ENCODE assay signal across 1 fruit fly cellular context in the genomic region with DNA sequence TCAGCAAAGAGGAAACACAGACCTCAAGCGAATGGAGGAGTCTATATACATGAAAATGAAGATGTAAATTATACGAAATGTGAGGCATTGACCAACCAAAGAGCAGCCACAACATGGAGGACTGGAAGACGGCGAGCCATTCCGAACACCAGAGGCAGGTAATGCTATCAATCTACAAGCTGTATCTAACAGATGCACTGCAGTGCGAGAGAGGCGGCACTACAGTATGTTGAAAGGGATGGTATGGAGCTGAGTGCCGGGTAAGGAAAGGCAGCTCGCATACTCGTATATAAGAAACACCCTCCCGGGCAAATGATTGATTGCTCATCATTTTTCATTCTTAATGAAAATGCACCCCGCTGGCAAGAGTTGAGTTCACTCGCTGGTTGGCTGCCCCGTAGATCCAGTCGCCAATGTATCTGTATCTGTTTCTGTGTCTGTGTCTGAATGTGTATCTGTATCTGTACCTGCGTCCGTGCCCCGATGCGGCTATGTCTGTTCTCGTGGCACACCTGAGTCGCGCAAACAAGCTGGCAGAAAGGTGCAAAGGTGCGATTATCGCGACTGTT.
TF ChIP-seq lines count a peak whose summit lies in the region.

No protein-coding gene starts in this region.

TF ChIP-seq in whole organism, embryonic, 481 proteins besides CTCF, POLR2A, EP300 and RAD21 (continued from another document):
- TF ChIP-seq zfh1 (GFP tag; IDR thresholded peaks at IDR 0.05; lab: Robert Waterston, UW) (no peak), Sry-β (GFP tag; optimal IDR thresholded peaks at IDR 0.05; lab: Kevin White, UChicago) (no peak), pnt (GFP tag; optimal IDR thresholded peaks at IDR 0.05; lab: Kevin White, UChicago) (no peak), NK7.1 (GFP tag; optimal IDR thresholded peaks at IDR 0.05; lab: Kevin White, UChicago) (no peak), toy (GFP tag; IDR thresholded peaks at IDR 0.05; lab: Robert Waterston, UW) (no peak), Blimp-1 (GFP tag; optimal IDR thresholded peaks at IDR 0.05; lab: Kevin White, UChicago) (no peak), Dbx (GFP tag; IDR thresholded peaks at IDR 0.05; lab: Robert Waterston, UW) (no peak), gcm (GFP tag; optimal IDR thresholded peaks at IDR 0.05; lab: Kevin White, UChicago) (no peak), CG10366 (GFP tag; IDR thresholded peaks at IDR 0.05; lab: Robert Waterston, UW) (no peak), Antp (GFP tag; optimal IDR thresholded peaks at IDR 0.05; lab: Kevin White, UChicago) (no peak), scrt (GFP tag; optimal IDR thresholded peaks at IDR 0.05; lab: Kevin White, UChicago) (no peak), mam (GFP tag; optimal IDR thresholded peaks at IDR 0.05; lab: Kevin White, UChicago) (no peak), CG3838 (GFP tag; optimal IDR thresholded peaks at IDR 0.05; lab: Kevin White, UChicago) (no peak), tll (GFP tag; optimal IDR thresholded peaks at IDR 0.05; lab: Kevin White, UChicago) (peak in 1 of 2 experiments; percentile 11), onecut (GFP tag; IDR thresholded peaks at IDR 0.05; lab: Robert Waterston, UW) (no peak), Nf-YC (tag; optimal IDR thresholded peaks at IDR 0.05; lab: Kevin White, UChicago) (peak; percentile 89), ind (GFP tag; optimal IDR thresholded peaks at IDR 0.05; lab: Kevin White, UChicago) (no peak), gsb-n (tag; optimal IDR thresholded peaks at IDR 0.05; lab: Kevin White, UChicago) (no peak), shn (GFP tag; optimal IDR thresholded peaks at IDR 0.05; lab: Kevin White, UChicago) (no peak), D (optimal IDR thresholded peaks at IDR 0.05; lab: Kevin White, UChicago) (peak; percentile 20), D (GFP tag; optimal IDR thresholded peaks at IDR 0.05; lab: Kevin White, UChicago) (no peak), CG34422 (GFP tag; IDR thresholded peaks at IDR 0.05; lab: Robert Waterston, UW) (0 out of 3 replicates have a peak, but pooled peaks have one; percentile 22), wek (GFP tag; optimal IDR thresholded peaks at IDR 0.05; lab: Kevin White, UChicago) (no peak), Bgb (GFP tag; IDR thresholded peaks at IDR 0.05; lab: Robert Waterston, UW; ENCODE audit: partially characterized antibody) (no peak), Ptx1 (GFP tag; IDR thresholded peaks at IDR 0.05; lab: Robert Waterston, UW) (no peak), MESR4 (GFP tag; optimal IDR thresholded peaks at IDR 0.05; lab: Kevin White, UChicago) (no peak), Pdp1 (GFP tag; optimal IDR thresholded peaks at IDR 0.05; lab: Kevin White, UChicago) (no peak), rib (GFP tag; IDR thresholded peaks at IDR 0.05; lab: Robert Waterston, UW) (no peak), CG11560 (tag; IDR thresholded peaks at IDR 0.05; lab: Robert Waterston, UW) (no peak), CG11085 (GFP tag; IDR thresholded peaks at IDR 0.05; lab: Robert Waterston, UW) (no peak), tup (GFP tag; optimal IDR thresholded peaks at IDR 0.05; lab: Kevin White, UChicago) (no peak), CG6813 (GFP tag; optimal IDR thresholded peaks at IDR 0.05; lab: Kevin White, UChicago) (no peak), kni (GFP tag; optimal IDR thresholded peaks at IDR 0.05; lab: Kevin White, UChicago) (peak; percentile 74), Xbp1 (GFP tag; optimal IDR thresholded peaks at IDR 0.05; lab: Kevin White, UChicago) (no peak), CG12942 (GFP tag; optimal IDR thresholded peaks at IDR 0.05; lab: Kevin White, UChicago) (no peak), CG8281 (tag; optimal IDR thresholded peaks at IDR 0.05; lab: Kevin White, UChicago) (no peak), twi (tag; optimal IDR thresholded peaks at IDR 0.05; lab: Kevin White, UChicago) (peak; percentile 1), sr (GFP tag; IDR thresholded peaks at IDR 0.05; lab: Robert Waterston, UW) (no peak), CG4730 (GFP tag; IDR thresholded peaks at IDR 0.05; lab: Robert Waterston, UW) (no peak), CG15073 (GFP tag; optimal IDR thresholded peaks at IDR 0.05; lab: Kevin White, UChicago) (no peak), NC2β (GFP tag; optimal IDR thresholded peaks at IDR 0.05; lab: Kevin White, UChicago) (no peak), Doc3 (GFP tag; IDR thresholded peaks at IDR 0.05; lab: Robert Waterston, UW; ENCODE audit: partially characterized antibody) (no peak), ERR (GFP tag; optimal IDR thresholded peaks at IDR 0.05; lab: Kevin White, UChicago) (no peak), chm (GFP tag; IDR thresholded peaks at IDR 0.05; lab: Robert Waterston, UW) (no peak), wdn (GFP tag; IDR thresholded peaks at IDR 0.05; lab: Robert Waterston, UW) (no peak), Jarid2 (GFP tag; optimal IDR thresholded peaks at IDR 0.05; lab: Kevin White, UChicago) (no peak), gcm2 (GFP tag; optimal IDR thresholded peaks at IDR 0.05; lab: Kevin White, UChicago) (no peak), CG6654 (GFP tag; optimal IDR thresholded peaks at IDR 0.05; lab: Kevin White, UChicago) (no peak), CG1832 (GFP tag; optimal IDR thresholded peaks at IDR 0.05; lab: Kevin White, UChicago) (peak; percentile 57), sim (GFP tag; IDR thresholded peaks at IDR 0.05; lab: Robert Waterston, UW) (no peak), Poxn (GFP tag; IDR thresholded peaks at IDR 0.05; lab: Robert Waterston, UW) (no peak), ase (GFP tag; IDR thresholded peaks at IDR 0.05; lab: Robert Waterston, UW) (no peak), sens (GFP tag; lab: Kevin White, UChicago) (peak; percentile 53), Dref (GFP tag; IDR thresholded peaks at IDR 0.05; lab: Robert Waterston, UW) (no peak), zen (tag; optimal IDR thresholded peaks at IDR 0.05; lab: Kevin White, UChicago) (peak; percentile 30), disco-r (GFP tag; optimal IDR thresholded peaks at IDR 0.05; lab: Kevin White, UChicago) (no peak), YL-1 (GFP tag; optimal IDR thresholded peaks at IDR 0.05; lab: Kevin White, UChicago) (no peak), Hmr (GFP tag; optimal IDR thresholded peaks at IDR 0.05; lab: Kevin White, UChicago) (no peak), ranshi (GFP tag; IDR thresholded peaks at IDR 0.05; lab: Robert Waterston, UW) (no peak), ttk (GFP tag; IDR thresholded peaks at IDR 0.05; lab: Robert Waterston, UW) (no peak), lov (optimal IDR thresholded peaks at IDR 0.05; lab: Kevin White, UChicago) (no peak), lov (GFP tag; IDR thresholded peaks at IDR 0.05; lab: Robert Waterston, UW) (no peak), CG13624 (GFP tag; optimal IDR thresholded peaks at IDR 0.05; lab: Kevin White, UChicago) (no peak), Oaz (GFP tag; IDR thresholded peaks at IDR 0.05; lab: Robert Waterston, UW) (no peak), E2f2 (GFP tag; IDR thresholded peaks at IDR 0.05; lab: Robert Waterston, UW) (no peak), CG7357 (GFP tag; IDR thresholded peaks at IDR 0.05; lab: Robert Waterston, UW) (no peak), CkIIα-i1 (GFP tag; IDR thresholded peaks at IDR 0.05; lab: Robert Waterston, UW) (no peak), Bdp1 (GFP tag; optimal IDR thresholded peaks at IDR 0.05; lab: Kevin White, UChicago) (no peak), CG2712 (tag; optimal IDR thresholded peaks at IDR 0.05; lab: Kevin White, UChicago) (no peak), dm (GFP tag; optimal IDR thresholded peaks at IDR 0.05; lab: Kevin White, UChicago) (no peak), CG3407 (GFP tag; optimal IDR thresholded peaks at IDR 0.05; lab: Kevin White, UChicago) (no peak), zf30C (GFP tag; optimal IDR thresholded peaks at IDR 0.05; lab: Kevin White, UChicago) (no peak), CG12769 (tag; optimal IDR thresholded peaks at IDR 0.05; lab: Kevin White, UChicago) (no peak), CG4424 (GFP tag; optimal IDR thresholded peaks at IDR 0.05; lab: Kevin White, UChicago) (no peak), Ravus (GFP tag; IDR thresholded peaks at IDR 0.05; lab: Robert Waterston, UW) (no peak), CG10321 (GFP tag; IDR thresholded peaks at IDR 0.05; lab: Robert Waterston, UW) (peak; percentile 73), CG9817 (tag; optimal IDR thresholded peaks at IDR 0.05; lab: Kevin White, UChicago) (no peak), ci (GFP tag; IDR thresholded peaks at IDR 0.05; lab: Robert Waterston, UW) (no peak), caup (GFP tag; optimal IDR thresholded peaks at IDR 0.05; lab: Kevin White, UChicago; ENCODE audit: severe bottlenecking) (no peak), CG14050 (GFP tag; IDR thresholded peaks at IDR 0.05; lab: Robert Waterston, UW) (no peak), Asciz (GFP tag; optimal IDR thresholded peaks at IDR 0.05; lab: Kevin White, UChicago) (no peak), CG1603 (tag; optimal IDR thresholded peaks at IDR 0.05; lab: Kevin White, UChicago) (no peak), gem (tag; optimal IDR thresholded peaks at IDR 0.05; lab: Kevin White, UChicago) (no peak), grau (tag; optimal IDR thresholded peaks at IDR 0.05; lab: Kevin White, UChicago) (no peak), pros (GFP tag; optimal IDR thresholded peaks at IDR 0.05; lab: Kevin White, UChicago) (peak; percentile 88), CG9727 (GFP tag; optimal IDR thresholded peaks at IDR 0.05; lab: Kevin White, UChicago) (no peak), CG14860 (GFP tag; IDR thresholded peaks at IDR 0.05; lab: Robert Waterston, UW; ENCODE audit: partially characterized antibody) (no peak), CG11723 (GFP tag; optimal IDR thresholded peaks at IDR 0.05; lab: Kevin White, UChicago) (no peak), CG2678 (tag; optimal IDR thresholded peaks at IDR 0.05; lab: Kevin White, UChicago) (no peak), CG2199 (GFP tag; IDR thresholded peaks at IDR 0.05; lab: Robert Waterston, UW) (no peak; the same call in 1 of the 3 replicates), CG2129 (GFP tag; IDR thresholded peaks at IDR 0.05; lab: Robert Waterston, UW; ENCODE audit: partially characterized antibody) (no peak), Ets97D (GFP tag; optimal IDR thresholded peaks at IDR 0.05; lab: Kevin White, UChicago) (no peak), hth (optimal IDR thresholded peaks at IDR 0.05; lab: Kevin White, UChicago) (peak; percentile 56), Deaf1 (tag; optimal IDR thresholded peaks at IDR 0.05; lab: Kevin White, UChicago) (no peak), Dfd (GFP tag; optimal IDR thresholded peaks at IDR 0.05; lab: Kevin White, UChicago) (no peak), nmo (GFP tag; optimal IDR thresholded peaks at IDR 0.05; lab: Kevin White, UChicago) (no peak), CG9876 (GFP tag; optimal IDR thresholded peaks at IDR 0.05; lab: Kevin White, UChicago) (no peak), hbn (GFP tag; IDR thresholded peaks at IDR 0.05; lab: Robert Waterston, UW; ENCODE audit: partially characterized antibody) (no peak), MBD-R2 (GFP tag; IDR thresholded peaks at IDR 0.05; lab: Robert Waterston, UW) (no peak), CG11093 (GFP tag; IDR thresholded peaks at IDR 0.05; lab: Robert Waterston, UW) (no peak), vvl (GFP tag; IDR thresholded peaks at IDR 0.05; lab: Robert Waterston, UW) (0 out of 2 replicates have a peak, but pooled peaks have one; percentile 9), Nf-YB (GFP tag; optimal IDR thresholded peaks at IDR 0.05; lab: Kevin White, UChicago) (peak; percentile 93)
TF ChIP-seq in whole organism, embryonic: peak in this region for 18.
